Fruit fly (Drosophila melanogaster): ENCODE measurements around the gene CG11756.

The CG11756 gene

DNA sequence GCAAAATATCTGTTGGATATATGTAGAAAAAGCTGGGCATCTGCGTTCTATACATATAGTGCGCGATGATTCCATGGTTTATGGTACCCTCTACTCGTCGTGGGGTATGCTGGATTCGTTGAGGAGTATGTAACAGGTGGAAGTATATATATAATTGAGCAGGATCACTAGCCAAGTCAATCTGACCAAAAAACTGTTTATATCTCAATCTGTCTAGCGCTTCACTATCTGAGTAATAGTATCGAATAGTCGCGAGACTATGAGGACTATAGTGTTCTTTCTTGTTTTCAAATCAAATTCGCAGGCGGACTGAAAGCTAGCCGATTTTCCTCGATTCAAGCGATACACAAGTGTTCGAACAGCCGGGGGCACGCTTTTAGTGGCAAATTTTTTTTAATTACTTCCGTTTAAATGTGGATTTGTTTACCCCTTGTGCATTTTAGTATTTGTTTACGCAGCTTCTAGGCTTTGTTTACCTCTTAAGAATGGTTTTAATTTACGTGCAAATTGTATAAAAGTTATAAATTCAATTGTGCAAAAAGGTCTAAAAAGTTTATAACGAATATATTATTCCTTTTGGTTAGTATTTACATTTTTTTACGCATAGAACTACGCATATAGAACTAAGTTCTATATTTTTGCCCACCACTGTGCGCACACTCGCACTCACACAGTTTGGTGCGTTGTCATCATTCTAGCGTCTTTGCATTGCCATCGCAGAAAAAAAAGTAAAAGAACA lies 42.9 kb downstream of the CG11756 start (continued):
- peak; percentile 93 for TF ChIP-seq CG32532 (GFP tag; IDR thresholded peaks at IDR 0.05)
- peak; percentile 84 for TF ChIP-seq HmgZ (tag; optimal IDR thresholded peaks at IDR 0.05)
- TF ChIP-seq da (GFP tag; optimal IDR thresholded peaks at IDR 0.05), result peak; percentile 50
- TF ChIP-seq Dp (GFP tag; optimal IDR thresholded peaks at IDR 0.05), result no peak
- peak; percentile 86 for TF ChIP-seq zfh1 (GFP tag; IDR thresholded peaks at IDR 0.05)
- TF ChIP-seq Lim3 (GFP tag; IDR thresholded peaks at IDR 0.05), result peak; percentile 48; the same call in 1 of the 2 replicates
- TF ChIP-seq sr (GFP tag; IDR thresholded peaks at IDR 0.05), result peak; percentile 57; the same call in 2 of the 3 replicates
- TF ChIP-seq rib (GFP tag; IDR thresholded peaks at IDR 0.05), result peak; percentile 86
- TF ChIP-seq CG12219 (GFP tag; optimal IDR thresholded peaks at IDR 0.05), result peak; percentile 71
- no peak for TF ChIP-seq Opbp (GFP tag; IDR thresholded peaks at IDR 0.05; ENCODE audit: partially characterized antibody)
- peak; percentile 70 for TF ChIP-seq CG10654 (GFP tag; optimal IDR thresholded peaks at IDR 0.05)
- TF ChIP-seq lbe (GFP tag; optimal IDR thresholded peaks at IDR 0.05), result no peak
- TF ChIP-seq Sin3A (optimal IDR thresholded peaks at IDR 0.05), result no peak
- no peak for TF ChIP-seq lov (optimal IDR thresholded peaks at IDR 0.05)
- 0 out of 3 replicates have a peak, but pooled peaks have one; percentile 63 for TF ChIP-seq lov (GFP tag; IDR thresholded peaks at IDR 0.05)
- TF ChIP-seq CG15011 (GFP tag; optimal IDR thresholded peaks at IDR 0.05), result peak; percentile 11
- no peak for TF ChIP-seq prd (optimal IDR thresholded peaks at IDR 0.05)
- peak; percentile 92 for TF ChIP-seq prd (GFP tag; IDR thresholded peaks at IDR 0.05)
- TF ChIP-seq grau (tag; optimal IDR thresholded peaks at IDR 0.05), result peak; percentile 78
- TF ChIP-seq CG3847 (GFP tag; IDR thresholded peaks at IDR 0.05), result peak; percentile 79
- peak; percentile 40 for TF ChIP-seq salm (tag; optimal IDR thresholded peaks at IDR 0.05)
- peak; percentile 78 for TF ChIP-seq CG11560 (tag; IDR thresholded peaks at IDR 0.05)
- TF ChIP-seq CG34422 (GFP tag; IDR thresholded peaks at IDR 0.05), result peak; percentile 76
- TF ChIP-seq Spps (tag; optimal IDR thresholded peaks at IDR 0.05), result no peak
- no peak for TF ChIP-seq CG7745 (tag; optimal IDR thresholded peaks at IDR 0.05)
- peak; percentile 65 for TF ChIP-seq Chrac-16 (GFP tag; optimal IDR thresholded peaks at IDR 0.05)
- TF ChIP-seq Taf1 (GFP tag; IDR thresholded peaks at IDR 0.05), result peak; percentile 81
- peak; percentile 58 for TF ChIP-seq crc (GFP tag; optimal IDR thresholded peaks at IDR 0.05)
- no peak for TF ChIP-seq z (GFP tag; IDR thresholded peaks at IDR 0.05)
- TF ChIP-seq cato (GFP tag; optimal IDR thresholded peaks at IDR 0.05; ENCODE audit: borderline replicate concordance), result peak; percentile 44
- TF ChIP-seq sisA (GFP tag; IDR thresholded peaks at IDR 0.05), result peak; percentile 86
- TF ChIP-seq Usf (GFP tag; optimal IDR thresholded peaks at IDR 0.05), result peak; percentile 58
- TF ChIP-seq CG7786 (GFP tag; optimal IDR thresholded peaks at IDR 0.05), result peak; percentile 81
- TF ChIP-seq sim (GFP tag; IDR thresholded peaks at IDR 0.05), result peak; percentile 51; the same call in 1 of the 2 replicates
- TF ChIP-seq ERR (GFP tag; optimal IDR thresholded peaks at IDR 0.05), result peak; percentile 68
- TF ChIP-seq HLHmδ (GFP tag; optimal IDR thresholded peaks at IDR 0.05), result no peak
- peak; percentile 86 for TF ChIP-seq tgo (GFP tag; IDR thresholded peaks at IDR 0.05)
- no peak for TF ChIP-seq CG30020 (tag; optimal IDR thresholded peaks at IDR 0.05)
- TF ChIP-seq Doc3 (GFP tag; IDR thresholded peaks at IDR 0.05; ENCODE audit: partially characterized antibody), result no peak
- peak; percentile 62 for TF ChIP-seq onecut (GFP tag; IDR thresholded peaks at IDR 0.05)
- no peak for TF ChIP-seq ftz-f1 (GFP tag; optimal IDR thresholded peaks at IDR 0.05)
- peak; percentile 24 for TF ChIP-seq emc (GFP tag; optimal IDR thresholded peaks at IDR 0.05)
- no peak for TF ChIP-seq unc-4 (GFP tag; IDR thresholded peaks at IDR 0.05; ENCODE audit: partially characterized antibody)
- TF ChIP-seq YL-1 (GFP tag; optimal IDR thresholded peaks at IDR 0.05), result no peak
- TF ChIP-seq ATbp (GFP tag; optimal IDR thresholded peaks at IDR 0.05), result peak; percentile 54
- TF ChIP-seq CG10321 (GFP tag; IDR thresholded peaks at IDR 0.05), result no peak
- TF ChIP-seq Hsf (GFP tag; optimal IDR thresholded peaks at IDR 0.05), result peak; percentile 74
- TF ChIP-seq CG17612 (GFP tag; IDR thresholded peaks at IDR 0.05), result peak; percentile 76
- TF ChIP-seq CG3726 (GFP tag; IDR thresholded peaks at IDR 0.05), result peak; percentile 79; the same call in 2 of the 3 replicates
- peak; percentile 64 for TF ChIP-seq Myb (GFP tag; optimal IDR thresholded peaks at IDR 0.05)
- no peak for TF ChIP-seq CG13287 (GFP tag; IDR thresholded peaks at IDR 0.05; ENCODE audit: partially characterized antibody)
